Fruit fly (Drosophila melanogaster): Measurements from ENCODE around the gene CG14565.

The CG14565 gene

dm6 chr3L:21741234-21741633 is 2.8 kb downstream of the CG14565 start, which contains the start of gene CG14572:
Gene CG14572 (plus strand): TSS chr3L:21741534.
- no peak for TF ChIP-seq CG15710 (tag; optimal IDR thresholded peaks at IDR 0.05)
- no peak for TF ChIP-seq CG34367 (tag; optimal IDR thresholded peaks at IDR 0.05)
- no peak for TF ChIP-seq CG12605 (GFP tag; IDR thresholded peaks at IDR 0.05)
- no peak for TF ChIP-seq Snoo (tag; optimal IDR thresholded peaks at IDR 0.05)
- TF ChIP-seq fd96Ca (GFP tag; IDR thresholded peaks at IDR 0.05): no peak
- no peak for TF ChIP-seq EcR (GFP tag; optimal IDR thresholded peaks at IDR 0.05)

- no peak for TF ChIP-seq CG13204 (GFP tag; optimal IDR thresholded peaks at IDR 0.05)
- no peak for TF ChIP-seq D1 (tag; optimal IDR thresholded peaks at IDR 0.05)
- TF ChIP-seq Pif1A (GFP tag; optimal IDR thresholded peaks at IDR 0.05): no peak
- no peak for TF ChIP-seq CG10348 (GFP tag; IDR thresholded peaks at IDR 0.05)
- no peak for TF ChIP-seq CG8301 (tag; optimal IDR thresholded peaks at IDR 0.05)
Observed at dm6 chr3L:21740209-21740608, 3.9 kb downstream of the CG14565 start, which contains the start of gene CG14566. Gene CG14566 (minus strand): TSS chr3L:21740309.

dm6 chr3L:21739017-21739730 is 4.9 kb downstream of the CG14565 start:
- no peak; the same call in 2 of the 3 replicates for TF ChIP-seq CG4496 (GFP tag; IDR thresholded peaks at IDR 0.05)
- TF ChIP-seq CG10348 (GFP tag; IDR thresholded peaks at IDR 0.05): no peak
- no peak for TF ChIP-seq CG9948 (tag; optimal IDR thresholded peaks at IDR 0.05)
- no peak for TF ChIP-seq Pif1A (GFP tag; optimal IDR thresholded peaks at IDR 0.05)
- no peak for TF ChIP-seq CG32121 (GFP tag; IDR thresholded peaks at IDR 0.05)
- TF ChIP-seq Ets98B (GFP tag; IDR thresholded peaks at IDR 0.05): peak; percentile 13; the same call in 1 of the 2 replicates
- TF ChIP-seq gl (tag; optimal IDR thresholded peaks at IDR 0.05): no peak
- no peak for TF ChIP-seq CG8159 (tag; optimal IDR thresholded peaks at IDR 0.05)
- no peak for TF ChIP-seq Snoo (tag; optimal IDR thresholded peaks at IDR 0.05)
- no peak for TF ChIP-seq CG15710 (tag; optimal IDR thresholded peaks at IDR 0.05)
- TF ChIP-seq CG8301 (tag; optimal IDR thresholded peaks at IDR 0.05): no peak
- TF ChIP-seq EcR (GFP tag; optimal IDR thresholded peaks at IDR 0.05): peak; percentile 35
- no peak for TF ChIP-seq CG34367 (tag; optimal IDR thresholded peaks at IDR 0.05)
- no peak for TF ChIP-seq fd96Ca (GFP tag; IDR thresholded peaks at IDR 0.05)
- no peak for TF ChIP-seq CG17806 (tag; optimal IDR thresholded peaks at IDR 0.05)
- no peak for TF ChIP-seq CG13204 (GFP tag; optimal IDR thresholded peaks at IDR 0.05)
- no peak for TF ChIP-seq Pif1B (GFP tag; optimal IDR thresholded peaks at IDR 0.05)
- TF ChIP-seq CG12605 (GFP tag; IDR thresholded peaks at IDR 0.05): no peak
- TF ChIP-seq rn (GFP tag; IDR thresholded peaks at IDR 0.05): no peak
- TF ChIP-seq D1 (tag; optimal IDR thresholded peaks at IDR 0.05): no peak
- peak; percentile 18 for TF ChIP-seq CG14655 (GFP tag; optimal IDR thresholded peaks at IDR 0.05)

dm6 chr3L:21738175-21739016 is 5.7 kb downstream of the CG14565 start, which contains the start of gene CG14567:
Gene CG14567 (minus strand): TSS chr3L:21738430.
- TF ChIP-seq CG10348 (GFP tag; IDR thresholded peaks at IDR 0.05) (no peak), D1 (tag; optimal IDR thresholded peaks at IDR 0.05) (peak; percentile 18), CG34367 (tag; optimal IDR thresholded peaks at IDR 0.05) (peak; percentile 11), Pif1A (GFP tag; optimal IDR thresholded peaks at IDR 0.05) (peak; percentile 31), Ets98B (GFP tag; IDR thresholded peaks at IDR 0.05) (peak; percentile 70), CG4496 (GFP tag; IDR thresholded peaks at IDR 0.05) (peak; percentile 86), Pif1B (GFP tag; optimal IDR thresholded peaks at IDR 0.05) (peak; percentile 57), CG9948 (tag; optimal IDR thresholded peaks at IDR 0.05) (peak; percentile 37), CG15710 (tag; optimal IDR thresholded peaks at IDR 0.05) (peak; percentile 44), Snoo (tag; optimal IDR thresholded peaks at IDR 0.05) (peak; percentile 27), CG13204 (GFP tag; optimal IDR thresholded peaks at IDR 0.05) (no peak), CG8159 (tag; optimal IDR thresholded peaks at IDR 0.05) (peak; percentile 65), CG12605 (GFP tag; IDR thresholded peaks at IDR 0.05) (peak; percentile 83), CG17806 (tag; optimal IDR thresholded peaks at IDR 0.05) (peak; percentile 59), CG14655 (GFP tag; optimal IDR thresholded peaks at IDR 0.05) (peak; percentile 55), fd96Ca (GFP tag; IDR thresholded peaks at IDR 0.05) (no peak), CG32121 (GFP tag; IDR thresholded peaks at IDR 0.05) (peak; percentile 64), CG8301 (tag; optimal IDR thresholded peaks at IDR 0.05) (peak; percentile 65), rn (GFP tag; IDR thresholded peaks at IDR 0.05) (peak; percentile 66), gl (tag; optimal IDR thresholded peaks at IDR 0.05) (no peak), EcR (GFP tag; optimal IDR thresholded peaks at IDR 0.05) (no peak)

- no peak for TF ChIP-seq CG4496 (GFP tag; IDR thresholded peaks at IDR 0.05)
- TF ChIP-seq CG13204 (GFP tag; optimal IDR thresholded peaks at IDR 0.05): no peak
Observed at dm6 chr3L:21733799-21734198, 10.3 kb downstream of the CG14565 start, which contains the start of gene CG14573. Gene CG14573 (plus strand): TSS chr3L:21734099.

dm6 chr3L:21733387-21733786 is 10.7 kb downstream of the CG14565 start, which contains the start of gene CG14568:
Gene CG14568 (minus strand): TSS chr3L:21733487.
- TF ChIP-seq CG10348 (GFP tag; IDR thresholded peaks at IDR 0.05) (no peak), CG8301 (tag; optimal IDR thresholded peaks at IDR 0.05) (no peak), Pif1A (GFP tag; optimal IDR thresholded peaks at IDR 0.05) (no peak), fd96Ca (GFP tag; IDR thresholded peaks at IDR 0.05) (no peak), EcR (GFP tag; optimal IDR thresholded peaks at IDR 0.05) (no peak), CG14655 (GFP tag; optimal IDR thresholded peaks at IDR 0.05) (no peak), CG9948 (tag; optimal IDR thresholded peaks at IDR 0.05) (no peak), CG4496 (GFP tag; IDR thresholded peaks at IDR 0.05) (no peak), rn (GFP tag; IDR thresholded peaks at IDR 0.05) (no peak), CG13204 (GFP tag; optimal IDR thresholded peaks at IDR 0.05) (no peak), CG34367 (tag; optimal IDR thresholded peaks at IDR 0.05) (no peak), D1 (tag; optimal IDR thresholded peaks at IDR 0.05) (no peak), gl (tag; optimal IDR thresholded peaks at IDR 0.05) (no peak)

Measured in whole organism, pupa.